Fruit fly (Drosophila melanogaster): ENCODE measurements around the gene muc.
A peak's percentile ranks its signal among the peaks of the same experiment; 100 is the strongest.

The muc gene

DNA sequence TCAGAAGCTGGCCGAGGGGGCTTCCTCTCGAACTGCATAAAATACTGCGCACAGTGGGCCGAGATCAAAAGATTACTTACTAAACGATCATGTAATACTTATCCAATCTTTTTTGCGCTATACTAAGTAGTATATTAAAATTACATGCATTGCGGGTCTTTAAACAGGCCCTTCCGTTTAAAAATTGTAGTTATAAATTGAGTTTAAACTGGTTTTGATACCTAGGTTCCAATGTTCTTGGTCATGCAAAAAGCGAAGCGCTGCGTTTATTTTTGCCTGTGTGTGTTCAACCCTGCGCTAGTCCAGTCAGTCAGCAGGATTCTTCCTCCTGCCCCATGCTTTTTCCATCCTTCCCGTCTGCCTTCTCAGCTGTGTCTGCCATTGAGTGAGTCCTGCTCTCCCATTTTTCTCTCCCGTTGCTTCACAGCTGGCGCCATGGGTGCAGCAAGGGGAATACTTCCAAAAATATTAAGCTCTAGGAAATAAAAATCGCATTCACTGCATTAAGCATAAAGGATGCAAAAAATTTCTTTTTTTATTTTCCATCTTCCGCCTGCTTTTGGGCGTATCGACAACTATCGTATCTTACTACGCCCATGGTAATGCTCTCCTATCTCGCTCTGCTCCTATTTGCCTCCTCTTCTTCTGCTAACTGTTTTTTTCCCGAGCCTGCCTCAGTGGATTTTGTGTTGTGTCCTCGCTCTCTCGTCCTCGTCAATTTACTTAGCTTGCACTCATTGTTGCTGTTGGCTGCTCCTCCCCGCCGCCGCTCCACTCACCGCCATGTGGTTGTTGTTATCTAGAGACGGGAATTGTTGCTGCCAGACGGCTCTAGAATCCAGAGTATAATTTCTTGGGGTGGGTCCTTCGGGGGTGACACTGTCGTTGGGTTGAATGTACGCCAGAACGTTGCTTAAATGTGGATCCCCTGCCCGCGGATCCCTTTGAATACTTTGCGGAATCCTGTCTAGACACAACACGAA lies 6.1 kb upstream of the muc start (continued):
- peak; percentile 91 for TF ChIP-seq CG10669 (GFP tag; optimal IDR thresholded peaks at IDR 0.05)
- TF ChIP-seq CG8632 (GFP tag; optimal IDR thresholded peaks at IDR 0.05), result peak; percentile 74
- peak; percentile 75 for TF ChIP-seq Gug (GFP tag; IDR thresholded peaks at IDR 0.05)
- TF ChIP-seq CG7368 (GFP tag; optimal IDR thresholded peaks at IDR 0.05), result peak; percentile 77
- TF ChIP-seq cyc (GFP tag; optimal IDR thresholded peaks at IDR 0.05), result peak; percentile 74
- peak; percentile 63 for TF ChIP-seq Sox15 (GFP tag; optimal IDR thresholded peaks at IDR 0.05)
- TF ChIP-seq net (GFP tag; optimal IDR thresholded peaks at IDR 0.05), result peak; percentile 76
- TF ChIP-seq Eip75B (GFP tag; optimal IDR thresholded peaks at IDR 0.05), result peak; percentile 80
- no peak for TF ChIP-seq Hr38 (GFP tag; optimal IDR thresholded peaks at IDR 0.05)
- peak; percentile 66 for TF ChIP-seq Hr4 (GFP tag; optimal IDR thresholded peaks at IDR 0.05)
- peak; percentile 85 for TF ChIP-seq CG6792 (GFP tag; optimal IDR thresholded peaks at IDR 0.05)
- peak; percentile 96 for TF ChIP-seq Ets96B (tag; optimal IDR thresholded peaks at IDR 0.05)
- TF ChIP-seq CG31627 (GFP tag; optimal IDR thresholded peaks at IDR 0.05), result peak; percentile 74
- TF ChIP-seq lz (GFP tag; optimal IDR thresholded peaks at IDR 0.05), result peak; percentile 87
- TF ChIP-seq dsx (GFP tag; optimal IDR thresholded peaks at IDR 0.05; ENCODE audit: poor library complexity, severe bottlenecking), result peak; percentile 85
- TF ChIP-seq CG32006 (GFP tag; optimal IDR thresholded peaks at IDR 0.05), result peak; percentile 80
- TF ChIP-seq fd59A (GFP tag; optimal IDR thresholded peaks at IDR 0.05), result peak; percentile 94
- peak; percentile 70 for TF ChIP-seq Lpt (GFP tag; optimal IDR thresholded peaks at IDR 0.05)
- TF ChIP-seq Blimp-1 (GFP tag; optimal IDR thresholded peaks at IDR 0.05), result peak; percentile 35
- TF ChIP-seq CG8119 (GFP tag; IDR thresholded peaks at IDR 0.05), result peak; percentile 85
- TF ChIP-seq dac (GFP tag; optimal IDR thresholded peaks at IDR 0.05), result peak; percentile 26
- peak; percentile 88 for TF ChIP-seq CG6163 (GFP tag; IDR thresholded peaks at IDR 0.05)
- TF ChIP-seq CG16779 (tag; optimal IDR thresholded peaks at IDR 0.05), result peak; percentile 70
- TF ChIP-seq ss (GFP tag; optimal IDR thresholded peaks at IDR 0.05), result peak; percentile 90 to 91
- peak; percentile 88 for TF ChIP-seq esn (GFP tag; optimal IDR thresholded peaks at IDR 0.05)
- peak; percentile 63 to 90 for TF ChIP-seq salr (GFP tag; optimal IDR thresholded peaks at IDR 0.05)
- peak; percentile 83 for TF ChIP-seq acj6 (GFP tag; optimal IDR thresholded peaks at IDR 0.05)
- TF ChIP-seq Sox14 (GFP tag; optimal IDR thresholded peaks at IDR 0.05), result peak; percentile 75

DNA sequence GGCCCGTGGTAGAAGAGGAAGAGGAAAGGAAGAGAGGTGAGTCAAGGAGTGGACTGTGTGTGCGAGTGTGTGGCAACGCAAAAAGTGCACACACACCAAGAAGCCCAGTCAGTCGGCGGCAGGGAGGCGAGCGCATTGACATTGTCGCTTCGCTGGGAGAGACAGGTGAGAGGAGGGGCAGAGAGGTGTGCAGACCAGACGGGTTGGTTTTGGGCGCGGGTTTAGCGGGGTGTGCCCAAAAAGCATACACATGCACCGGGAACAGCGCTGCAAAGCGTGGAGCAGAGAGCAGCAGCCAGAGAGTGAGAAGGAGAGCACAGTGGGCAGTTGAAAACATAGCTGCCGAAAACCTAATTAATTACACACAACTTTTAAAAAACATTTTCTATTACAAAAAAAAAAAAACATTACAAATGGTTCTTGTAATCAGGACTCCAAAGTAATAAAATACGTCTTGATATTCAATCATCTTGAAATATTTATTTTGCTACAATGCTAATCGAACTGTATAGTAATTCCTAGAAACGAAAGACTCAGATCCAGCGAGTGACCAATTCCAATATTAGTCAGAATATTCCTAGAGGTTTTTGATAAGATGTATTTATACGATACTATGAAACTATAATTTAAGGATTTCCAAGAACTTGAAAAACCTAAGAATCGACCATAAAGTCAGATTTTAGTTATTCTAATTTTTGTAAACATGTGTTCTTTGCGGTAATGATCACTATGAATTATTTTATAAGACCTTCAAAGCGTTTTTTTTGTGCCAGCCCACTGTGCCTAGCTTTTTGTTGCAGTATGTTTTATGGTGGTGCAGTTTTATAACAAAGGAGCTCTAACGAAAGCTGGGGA lies 4.0 kb upstream of the muc start:
- TF ChIP-seq ss (GFP tag; optimal IDR thresholded peaks at IDR 0.05), result peak; percentile 43 to 64
- TF ChIP-seq Ets21C (GFP tag; optimal IDR thresholded peaks at IDR 0.05), result peak; percentile 71
- peak; percentile 66 for TF ChIP-seq CG3032 (tag; optimal IDR thresholded peaks at IDR 0.05)
- peak; percentile 92 for TF ChIP-seq esn (GFP tag; optimal IDR thresholded peaks at IDR 0.05)
- peak in 1 of 2 experiments; percentile 91 for TF ChIP-seq salr (GFP tag; optimal IDR thresholded peaks at IDR 0.05)
- peak; percentile 69 for TF ChIP-seq cyc (GFP tag; optimal IDR thresholded peaks at IDR 0.05)
- no peak for TF ChIP-seq CG11294 (GFP tag; IDR thresholded peaks at IDR 0.05)
- peak; percentile 76 for TF ChIP-seq net (GFP tag; optimal IDR thresholded peaks at IDR 0.05)
- peak; percentile 54 for TF ChIP-seq fd59A (GFP tag; optimal IDR thresholded peaks at IDR 0.05)
- TF ChIP-seq Sox15 (GFP tag; optimal IDR thresholded peaks at IDR 0.05), result peak; percentile 80
- TF ChIP-seq eg (GFP tag; IDR thresholded peaks at IDR 0.05), result peak; percentile 68; the same call in 1 of the 3 replicates
- peak; percentile 53 for TF ChIP-seq Sox14 (GFP tag; optimal IDR thresholded peaks at IDR 0.05)
- TF ChIP-seq vri (GFP tag; optimal IDR thresholded peaks at IDR 0.05), result peak; percentile 48
- TF ChIP-seq Gug (GFP tag; IDR thresholded peaks at IDR 0.05), result peak; percentile 42; the same call in 1 of the 2 replicates
- TF ChIP-seq Hr4 (GFP tag; optimal IDR thresholded peaks at IDR 0.05), result peak; percentile 81
- TF ChIP-seq spab (GFP tag; optimal IDR thresholded peaks at IDR 0.05), result peak; percentile 72
- peak; percentile 75 for TF ChIP-seq OdsH (GFP tag; optimal IDR thresholded peaks at IDR 0.05)
- TF ChIP-seq CG15336 (GFP tag; IDR thresholded peaks at IDR 0.05), result peak; percentile 77
- peak; percentile 64 for TF ChIP-seq dac (GFP tag; optimal IDR thresholded peaks at IDR 0.05)
- TF ChIP-seq Met (GFP tag; optimal IDR thresholded peaks at IDR 0.05), result peak; percentile 75
- peak; percentile 82 for TF ChIP-seq Hr39 (GFP tag; optimal IDR thresholded peaks at IDR 0.05)
- TF ChIP-seq CG6163 (GFP tag; IDR thresholded peaks at IDR 0.05), result peak; percentile 89
- TF ChIP-seq CG16779 (tag; optimal IDR thresholded peaks at IDR 0.05), result peak; percentile 62
- TF ChIP-seq Ets96B (tag; optimal IDR thresholded peaks at IDR 0.05), result peak; percentile 33
- peak; percentile 34 for TF ChIP-seq CG6854 (GFP tag; optimal IDR thresholded peaks at IDR 0.05)
- TF ChIP-seq CG10631 (GFP tag; optimal IDR thresholded peaks at IDR 0.05), result peak; percentile 80
- TF ChIP-seq CG9139 (GFP tag; optimal IDR thresholded peaks at IDR 0.05), result peak; percentile 36
- TF ChIP-seq CG4318 (GFP tag; optimal IDR thresholded peaks at IDR 0.05), result peak; percentile 85
- TF ChIP-seq Eip78C (GFP tag), result peak; percentile 97
- peak; percentile 83 for TF ChIP-seq CG6276 (GFP tag; optimal IDR thresholded peaks at IDR 0.05)

All from whole organism, prepupa.